Worm (Caenorhabditis elegans): ENCODE data around the gene sre-36.

The sre-36 gene

DNA sequence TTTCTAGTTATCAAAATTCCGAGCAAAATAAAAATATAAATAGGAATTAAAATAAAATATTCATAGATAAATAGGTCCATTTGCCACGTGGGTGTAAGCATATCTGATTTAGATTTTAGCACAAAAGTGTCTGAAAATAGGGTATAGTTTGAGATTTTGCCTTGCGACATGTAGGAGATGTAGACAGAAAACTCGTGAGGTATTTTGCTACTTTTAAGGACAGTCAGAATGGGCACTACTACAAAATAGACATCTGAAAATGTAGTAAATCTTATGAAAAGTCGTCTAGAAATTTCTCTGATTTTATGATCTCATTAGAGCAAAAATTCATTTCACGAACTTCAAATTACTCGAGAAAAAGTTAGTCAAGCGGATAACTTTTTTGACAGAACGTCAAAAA is 24.8 kb upstream of the sre-36 start, which contains the start of gene srv-34:
Gene srv-34, minus strand, starts transcription at position 101 of the 400 bp plus-strand sequence.
- TF ChIP-seq ceh-22 (tag; optimal IDR thresholded peaks at IDR 0.05) (no peak), ceh-34 (tag; optimal IDR thresholded peaks at IDR 0.05) (no peak), ahr-1 (tag; optimal IDR thresholded peaks at IDR 0.05) (no peak), ref-2 (tag; optimal IDR thresholded peaks at IDR 0.05) (no peak), dmd-4 (tag; optimal IDR thresholded peaks at IDR 0.05; ENCODE audit: borderline replicate concordance) (no peak), ceh-2 (tag; optimal IDR thresholded peaks at IDR 0.05) (no peak), eyg-1 (tag; optimal IDR thresholded peaks at IDR 0.05) (no peak), ceh-24 (tag; optimal IDR thresholded peaks at IDR 0.05) (no peak), lin-11 (tag; optimal IDR thresholded peaks at IDR 0.05) (no peak), ceh-19 (GFP tag; optimal IDR thresholded peaks at IDR 0.05) (no peak), gmeb-2 (tag; optimal IDR thresholded peaks at IDR 0.05) (no peak), ceh-48 (tag; optimal IDR thresholded peaks at IDR 0.05) (no peak), ceh-30 (tag; optimal IDR thresholded peaks at IDR 0.05) (no peak), npax-4 (tag; optimal IDR thresholded peaks at IDR 0.05) (no peak), lim-6 (tag; optimal IDR thresholded peaks at IDR 0.05) (no peak), fkh-10 (GFP tag; optimal IDR thresholded peaks at IDR 0.05) (no peak), pax-1 (tag; optimal IDR thresholded peaks at IDR 0.05) (no peak)

DNA sequence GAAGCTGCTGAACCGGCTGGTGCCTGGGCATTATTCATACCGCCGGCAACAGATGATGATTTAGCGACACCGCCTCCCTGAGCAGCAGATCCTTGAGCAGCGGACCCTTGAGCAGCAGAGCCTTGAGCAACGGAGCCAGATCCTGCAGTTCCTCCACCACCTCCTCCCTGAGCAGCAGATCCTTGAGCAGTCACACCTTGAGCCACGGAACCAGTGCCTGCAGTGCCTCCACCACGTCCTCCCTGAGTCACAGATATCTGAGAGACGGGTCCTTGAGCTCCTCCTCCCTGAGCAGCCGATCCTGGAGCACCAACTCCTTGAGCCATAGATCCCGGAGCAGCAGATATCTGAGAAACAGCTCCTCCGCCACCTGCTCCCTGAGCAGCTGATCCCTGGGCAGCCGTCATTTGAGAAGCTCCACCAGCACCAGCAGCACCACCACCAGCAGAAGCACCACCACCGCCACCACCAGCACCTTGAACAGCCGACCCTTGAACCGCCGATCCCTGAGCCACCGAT is 23.0 kb upstream of the sre-36 start:
- no peak for TF ChIP-seq T23F11.4 (GFP tag; optimal IDR thresholded peaks at IDR 0.05)

DNA sequence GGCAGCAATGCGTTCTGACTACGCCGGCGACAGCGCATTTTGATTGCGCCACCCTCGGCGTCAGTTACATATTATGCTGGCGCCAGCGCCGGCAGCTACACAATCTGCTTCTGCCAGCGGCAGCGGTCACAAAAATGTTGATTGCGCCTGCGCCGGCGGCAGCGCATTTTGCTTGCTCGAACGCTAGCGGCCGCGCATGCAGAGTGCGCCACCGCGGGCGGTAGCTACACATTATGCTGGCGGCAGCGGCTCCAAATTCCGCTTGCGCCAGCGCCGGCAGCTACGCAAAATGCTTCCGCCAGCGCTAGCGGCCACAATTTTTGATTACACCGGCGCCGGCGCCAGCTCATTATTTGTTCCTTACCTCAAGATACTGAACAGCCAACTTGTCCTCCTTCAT is 22.3 kb upstream of the sre-36 start:
- TF ChIP-seq ceh-6 (GFP tag; optimal IDR thresholded peaks at IDR 0.05) (no peak), pax-1 (tag; optimal IDR thresholded peaks at IDR 0.05) (no peak), hlh-6 (tag; optimal IDR thresholded peaks at IDR 0.05) (no peak), ceh-9 (tag; optimal IDR thresholded peaks at IDR 0.05) (no peak), Y22D7AL.16 (tag; optimal IDR thresholded peaks at IDR 0.05) (no peak), elt-4 (tag; optimal IDR thresholded peaks at IDR 0.05) (peak; percentile 24), F13H6.1 (tag; optimal IDR thresholded peaks at IDR 0.05) (no peak)

- TF ChIP-seq sox-2 (GFP tag; IDR thresholded peaks at IDR 0.05), result no peak
- no peak for TF ChIP-seq elt-2 (tag; optimal IDR thresholded peaks at IDR 0.05)
- TF ChIP-seq unc-86 (tag; optimal IDR thresholded peaks at IDR 0.05), result no peak
- no peak for TF ChIP-seq ceh-22 (tag; optimal IDR thresholded peaks at IDR 0.05)
- TF ChIP-seq ref-2 (tag; optimal IDR thresholded peaks at IDR 0.05), result no peak
Measured at ce11 chrV:16377849-16378248, 21.6 kb upstream of the sre-36 start, which contains the start of gene F13A7.1. F13A7.1 (minus strand) TSS chrV:16377949.

DNA sequence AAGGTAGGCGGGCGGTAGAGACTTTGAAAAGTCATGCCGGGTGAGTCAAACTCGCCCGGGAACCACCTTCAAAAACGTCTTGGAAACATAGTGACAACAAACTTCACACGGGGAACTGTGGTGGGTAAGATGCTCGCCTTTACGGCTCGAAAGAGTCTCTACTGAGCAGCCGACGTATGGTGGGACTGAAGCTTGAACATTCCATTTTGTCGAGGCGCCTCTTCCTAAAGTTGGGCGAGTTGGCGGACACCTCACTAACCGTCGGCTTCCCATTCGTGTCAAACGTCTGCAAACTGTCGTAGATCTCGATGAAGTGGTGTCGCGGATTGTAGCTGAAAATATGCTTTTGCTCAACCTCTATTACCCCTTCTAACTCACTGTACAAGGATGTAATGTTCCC is 16.5 kb upstream of the sre-36 start:
- TF ChIP-seq ceh-45 (GFP tag; IDR thresholded peaks at IDR 0.05) (no peak), T23F11.4 (GFP tag; optimal IDR thresholded peaks at IDR 0.05) (no peak), syd-9 (tag; optimal IDR thresholded peaks at IDR 0.05) (no peak), gmeb-2 (tag; optimal IDR thresholded peaks at IDR 0.05) (no peak), unc-3 (GFP tag; conservative IDR thresholded peaks at IDR 0.05) (no peak), unc-3 (tag; optimal IDR thresholded peaks at IDR 0.05) (no peak), sox-4 (tag; optimal IDR thresholded peaks at IDR 0.05) (no peak), F13H6.1 (tag; optimal IDR thresholded peaks at IDR 0.05) (no peak), pha-4 (tag; optimal IDR thresholded peaks at IDR 0.05) (no peak), ceh-22 (tag; optimal IDR thresholded peaks at IDR 0.05) (no peak), fax-1 (tag; optimal IDR thresholded peaks at IDR 0.05) (no peak), tbx-2 (tag; optimal IDR thresholded peaks at IDR 0.05) (no peak), ttx-3 (tag; optimal IDR thresholded peaks at IDR 0.05) (no peak)
